Fruit fly (Drosophila melanogaster): ENCODE measurements around the gene Non2.

Non2 gene

DNA sequence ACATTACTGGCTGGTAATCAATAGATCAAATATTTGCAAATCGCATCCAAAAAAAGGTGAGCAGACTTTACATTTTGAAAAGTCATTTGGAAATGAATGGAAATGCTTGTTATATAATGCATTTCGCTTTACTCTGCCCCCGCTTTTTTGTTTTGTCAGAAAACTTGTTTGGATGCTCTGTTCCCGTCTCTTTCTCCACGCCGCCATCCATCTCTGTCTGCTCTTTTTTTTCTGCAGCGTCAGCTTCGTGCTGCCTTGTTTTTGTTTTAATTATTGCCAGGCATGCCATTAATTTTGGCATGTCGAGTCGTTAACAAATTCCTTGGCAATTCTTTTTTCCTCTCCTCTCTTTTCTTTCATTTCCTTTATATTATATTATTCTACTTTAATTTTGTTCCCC lies 34.6 kb downstream of the Non2 start:
- TF ChIP-seq dl (GFP tag; optimal IDR thresholded peaks at IDR 0.05; ENCODE audit: insufficient read depth in 1 of 2, partially characterized antibody in 2 of 2): no peak
- no peak for TF ChIP-seq HLH106 (tag; optimal IDR thresholded peaks at IDR 0.05)
- no peak for TF ChIP-seq usp (GFP tag; optimal IDR thresholded peaks at IDR 0.05)
- TF ChIP-seq CrebA (GFP tag; optimal IDR thresholded peaks at IDR 0.05; ENCODE audit: borderline replicate concordance): peak; percentile 35
- peak; percentile 67 for TF ChIP-seq psq (GFP tag; optimal IDR thresholded peaks at IDR 0.05)
- TF ChIP-seq OdsH (GFP tag; optimal IDR thresholded peaks at IDR 0.05): no peak
- TF ChIP-seq CG32264 (GFP tag; optimal IDR thresholded peaks at IDR 0.05): no peak
- TF ChIP-seq sage (GFP tag; optimal IDR thresholded peaks at IDR 0.05): no peak
- peak; percentile 56 for TF ChIP-seq jim (GFP tag; optimal IDR thresholded peaks at IDR 0.05)
- no peak for TF ChIP-seq Dif (GFP tag; optimal IDR thresholded peaks at IDR 0.05; ENCODE audit: partially characterized antibody)
- no peak for TF ChIP-seq fru (GFP tag; optimal IDR thresholded peaks at IDR 0.05)

DNA sequence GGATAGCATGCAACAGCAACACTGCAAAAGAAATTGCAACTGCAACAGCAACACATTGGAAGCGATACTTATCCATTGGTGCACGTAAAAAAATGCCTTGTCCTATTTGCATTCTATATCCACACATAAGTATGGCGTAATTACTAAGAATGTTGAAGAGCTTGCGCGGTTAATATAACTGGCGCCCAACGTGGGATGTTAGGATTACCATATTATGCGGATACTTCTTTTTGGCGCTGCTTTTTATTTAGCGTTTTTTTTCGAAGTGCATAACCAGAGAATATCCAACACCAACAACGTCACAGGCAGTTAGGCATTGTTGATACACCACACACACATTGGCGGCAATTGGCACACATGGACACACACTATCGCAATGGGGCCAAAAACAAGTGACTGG lies 35.3 kb downstream of the Non2 start:
- TF ChIP-seq lola (GFP tag; optimal IDR thresholded peaks at IDR 0.05) (no peak), foxo (GFP tag; optimal IDR thresholded peaks at IDR 0.05) (peak in 1 of 2 experiments; percentile 62), tai (GFP tag; optimal IDR thresholded peaks at IDR 0.05) (no peak), pan (optimal IDR thresholded peaks at IDR 0.05) (no peak), h (GFP tag; optimal IDR thresholded peaks at IDR 0.05) (peak; percentile 69), ey (GFP tag; optimal IDR thresholded peaks at IDR 0.05) (peak; percentile 52), dsf (GFP tag; optimal IDR thresholded peaks at IDR 0.05; ENCODE audit: borderline replicate concordance) (no peak), CG32264 (GFP tag; optimal IDR thresholded peaks at IDR 0.05) (no peak), Hnf4 (GFP tag; optimal IDR thresholded peaks at IDR 0.05) (no peak), N (GFP tag; optimal IDR thresholded peaks at IDR 0.05) (no peak), Jra (GFP tag; optimal IDR thresholded peaks at IDR 0.05) (no peak), Mio (GFP tag; optimal IDR thresholded peaks at IDR 0.05) (no peak), rgr (GFP tag; optimal IDR thresholded peaks at IDR 0.05) (peak; percentile 44), fru (GFP tag; optimal IDR thresholded peaks at IDR 0.05) (peak; percentile 57), woc (GFP tag; optimal IDR thresholded peaks at IDR 0.05) (peak; percentile 38), psq (GFP tag; optimal IDR thresholded peaks at IDR 0.05) (no peak), CG9705 (GFP tag; optimal IDR thresholded peaks at IDR 0.05) (no peak), Vsx2 (GFP tag; optimal IDR thresholded peaks at IDR 0.05; ENCODE audit: partially characterized antibody) (no peak), HLH106 (tag; optimal IDR thresholded peaks at IDR 0.05) (peak; percentile 50), Dfd (GFP tag; optimal IDR thresholded peaks at IDR 0.05) (no peak), dl (GFP tag; optimal IDR thresholded peaks at IDR 0.05; ENCODE audit: insufficient read depth in 1 of 2, partially characterized antibody in 2 of 2) (no peak), Abd-B (GFP tag; optimal IDR thresholded peaks at IDR 0.05) (no peak), sv (GFP tag; optimal IDR thresholded peaks at IDR 0.05) (no peak), Rel (GFP tag; optimal IDR thresholded peaks at IDR 0.05) (no peak), Rel (tag; optimal IDR thresholded peaks at IDR 0.05) (no peak), Dif (GFP tag; optimal IDR thresholded peaks at IDR 0.05; ENCODE audit: partially characterized antibody) (no peak), GATAd (GFP tag; optimal IDR thresholded peaks at IDR 0.05) (no peak), Myc (optimal IDR thresholded peaks at IDR 0.05) (no peak), OdsH (GFP tag; optimal IDR thresholded peaks at IDR 0.05) (peak; percentile 28), Hr78 (GFP tag; optimal IDR thresholded peaks at IDR 0.05) (no peak), sage (GFP tag; optimal IDR thresholded peaks at IDR 0.05) (no peak), Hr83 (GFP tag; optimal IDR thresholded peaks at IDR 0.05; ENCODE audit: poor library complexity, severe bottlenecking) (no peak), br (GFP tag; optimal IDR thresholded peaks at IDR 0.05) (peak; percentile 57), Sp1 (GFP tag; optimal IDR thresholded peaks at IDR 0.05) (peak; percentile 12)

DNA sequence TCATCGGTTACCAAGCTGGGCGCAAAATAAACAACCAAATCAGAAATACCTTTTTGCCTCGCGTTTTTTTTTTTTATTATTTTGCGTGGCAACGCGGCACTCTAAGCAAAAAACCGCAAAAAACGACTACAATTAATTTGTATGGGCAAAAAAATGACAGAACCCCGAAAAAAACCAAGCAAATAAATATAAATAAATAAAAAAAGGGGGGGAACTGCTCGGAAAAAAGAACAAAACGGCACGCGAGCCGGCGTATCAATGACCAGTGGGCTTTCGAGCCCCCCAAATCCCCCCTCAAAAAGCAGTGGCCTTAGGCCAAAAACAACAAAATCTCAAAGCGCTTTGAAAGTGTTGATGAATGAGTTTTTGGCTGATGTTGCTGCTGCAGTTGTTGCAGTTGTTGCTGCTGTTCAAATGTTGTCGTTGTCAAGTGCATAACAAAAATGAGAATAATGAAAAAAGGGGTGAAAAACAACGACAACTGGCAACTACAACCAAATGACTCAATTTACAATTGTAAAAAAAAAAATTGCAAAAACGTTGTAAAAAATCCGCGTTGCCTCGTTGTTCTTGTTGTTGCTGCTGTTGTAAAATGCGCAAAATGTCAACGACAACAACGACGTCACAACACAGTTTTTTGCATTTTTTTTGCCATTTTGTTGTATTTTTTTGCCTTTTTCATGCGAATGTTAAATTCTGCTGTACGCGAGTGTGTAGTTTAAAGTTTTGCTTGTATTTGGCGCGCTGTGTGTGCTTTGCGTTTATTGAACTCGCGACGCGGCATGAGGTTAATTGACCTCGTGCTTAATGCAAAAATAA lies 38.5 kb downstream of the Non2 start:
- TF ChIP-seq Jra (GFP tag; optimal IDR thresholded peaks at IDR 0.05): no peak
- TF ChIP-seq sv (GFP tag; optimal IDR thresholded peaks at IDR 0.05): no peak
- peak; percentile 51 for TF ChIP-seq Rel (GFP tag; optimal IDR thresholded peaks at IDR 0.05)
- TF ChIP-seq Rel (tag; optimal IDR thresholded peaks at IDR 0.05): peak; percentile 50
- TF ChIP-seq rgr (GFP tag; optimal IDR thresholded peaks at IDR 0.05): peak; percentile 2
- no peak for TF ChIP-seq dsf (GFP tag; optimal IDR thresholded peaks at IDR 0.05; ENCODE audit: borderline replicate concordance)
- no peak for TF ChIP-seq woc (GFP tag; optimal IDR thresholded peaks at IDR 0.05)
- no peak for TF ChIP-seq Vsx2 (GFP tag; optimal IDR thresholded peaks at IDR 0.05; ENCODE audit: partially characterized antibody)
- TF ChIP-seq brk (GFP tag; optimal IDR thresholded peaks at IDR 0.05): no peak
- no peak for TF ChIP-seq Dif (GFP tag; optimal IDR thresholded peaks at IDR 0.05; ENCODE audit: partially characterized antibody)
- TF ChIP-seq GATAd (GFP tag; optimal IDR thresholded peaks at IDR 0.05): no peak
- TF ChIP-seq N (GFP tag; optimal IDR thresholded peaks at IDR 0.05): no peak
- TF ChIP-seq sage (GFP tag; optimal IDR thresholded peaks at IDR 0.05): peak; percentile 12
- no peak for TF ChIP-seq ey (GFP tag; optimal IDR thresholded peaks at IDR 0.05)
- no peak for TF ChIP-seq br (GFP tag; optimal IDR thresholded peaks at IDR 0.05)
- TF ChIP-seq foxo (GFP tag; optimal IDR thresholded peaks at IDR 0.05): no peak
- TF ChIP-seq Hr78 (GFP tag; optimal IDR thresholded peaks at IDR 0.05): no peak
- no peak for TF ChIP-seq lola (GFP tag; optimal IDR thresholded peaks at IDR 0.05)
- no peak for TF ChIP-seq CG9705 (GFP tag; optimal IDR thresholded peaks at IDR 0.05)
- no peak for TF ChIP-seq usp (GFP tag; optimal IDR thresholded peaks at IDR 0.05)
- TF ChIP-seq Dfd (GFP tag; optimal IDR thresholded peaks at IDR 0.05): no peak
- no peak for TF ChIP-seq psq (GFP tag; optimal IDR thresholded peaks at IDR 0.05)
- no peak for TF ChIP-seq CG32264 (GFP tag; optimal IDR thresholded peaks at IDR 0.05)
- TF ChIP-seq Hnf4 (GFP tag; optimal IDR thresholded peaks at IDR 0.05): no peak
- TF ChIP-seq h (GFP tag; optimal IDR thresholded peaks at IDR 0.05): peak; percentile 60
- TF ChIP-seq dl (GFP tag; optimal IDR thresholded peaks at IDR 0.05; ENCODE audit: insufficient read depth in 1 of 2, partially characterized antibody in 2 of 2): no peak
- TF ChIP-seq Abd-B (GFP tag; optimal IDR thresholded peaks at IDR 0.05): no peak
- no peak for TF ChIP-seq fru (GFP tag; optimal IDR thresholded peaks at IDR 0.05)
- no peak for TF ChIP-seq Mio (GFP tag; optimal IDR thresholded peaks at IDR 0.05)
- peak; percentile 43 for TF ChIP-seq CrebA (GFP tag; optimal IDR thresholded peaks at IDR 0.05; ENCODE audit: borderline replicate concordance)
- no peak for TF ChIP-seq Hr83 (GFP tag; optimal IDR thresholded peaks at IDR 0.05; ENCODE audit: poor library complexity, severe bottlenecking)
- TF ChIP-seq OdsH (GFP tag; optimal IDR thresholded peaks at IDR 0.05): no peak
- no peak for TF ChIP-seq dmrt93B (GFP tag; optimal IDR thresholded peaks at IDR 0.05)
